Worm (Caenorhabditis elegans) whole organism, young adult: ENCODE results near the gene ksr-1.

Experiments
- Y95B8A.8 ChIP-seq: fragments of 200-800 bp; sonication (Bioruptor generic); IDR thresholded peaks from 2 replicates; pipeline ENCODE4 v1.3.6; 2022; ENCODE audit warnings: missing genetic modification reagents, missing genetic modification characterization, missing compliant biosample characterization
- atf-7 ChIP-seq: sonication (generic microtip); optimal IDR thresholded peaks from 2 replicates; lab custom pipeline; 2017; ENCODE audit warnings: mild to moderate bottlenecking, missing genetic modification characterization, missing compliant biosample characterization
- athp-1 ChIP-seq: sonication (generic microtip); optimal IDR thresholded peaks from 2 replicates; lab custom pipeline; 2017; ENCODE audit warnings: mild to moderate bottlenecking, missing genetic modification characterization, missing compliant biosample characterization
- attf-5 ChIP-seq: fragments of 200-800 bp; sonication (Bioruptor generic); optimal IDR thresholded peaks from 2 replicates; lab custom pipeline; 2018; ENCODE audit warnings: mild to moderate bottlenecking, missing genetic modification characterization, missing compliant biosample characterization
- ceh-100 ChIP-seq: fragments of 200-800 bp; sonication (Bioruptor generic); IDR thresholded peaks from 2 replicates; pipeline ENCODE4 v1.3.6; 2022; ENCODE audit warnings: missing genetic modification reagents, missing genetic modification characterization, missing compliant biosample characterization
- efl-1 ChIP-seq: fragments of 150-350 bp; optimal IDR thresholded peaks from 2 replicates; lab custom pipeline; 2014; ENCODE audit warnings: missing biosample characterization, missing genetic modification reagents, missing genetic modification characterization
- ekl-4 ChIP-seq: fragments of 200-800 bp; sonication (Bioruptor generic); IDR thresholded peaks from 2 replicates; pipeline ENCODE4 v1.3.6; 2022; ENCODE audit warnings: missing genetic modification reagents, missing genetic modification characterization, missing compliant biosample characterization
- hlh-12 ChIP-seq: sonication (generic microtip); optimal IDR thresholded peaks from 2 replicates; lab custom pipeline; 2016; ENCODE audit warnings: missing genetic modification characterization, missing compliant biosample characterization
- lin-40 ChIP-seq: sonication (generic microtip); optimal IDR thresholded peaks from 2 replicates; lab custom pipeline; 2016; ENCODE audit warnings: missing genetic modification characterization, mild to moderate bottlenecking, missing compliant biosample characterization, missing genotype, missing genetic modification reagents
- lir-1 ChIP-seq: fragments of 200-800 bp; sonication (Bioruptor generic); conservative IDR thresholded peaks from 2 replicates; pipeline ENCODE4 v1.3.6; 2022; ENCODE audit warnings: missing genetic modification reagents, missing genetic modification characterization, missing compliant biosample characterization
- madf-10 ChIP-seq: sonication (generic microtip); optimal IDR thresholded peaks from 2 replicates; lab custom pipeline; 2016; ENCODE audit warnings: mild to moderate bottlenecking, missing genetic modification characterization, missing compliant biosample characterization
- nfyb-1 ChIP-seq: fragments of 200-800 bp; sonication (Bioruptor generic); IDR thresholded peaks from 2 replicates; pipeline ENCODE4 v1.3.6; 2022; ENCODE audit warnings: missing genetic modification reagents, missing genetic modification characterization, missing compliant biosample characterization
- rpc-1 ChIP-seq, 2 experiments: fragments of 150-350 bp in 1 of 2; sonication (generic microtip) in 1 of 2; optimal IDR thresholded peaks; 2 replicates each; lab custom pipeline; 2014 to 2018; ENCODE audit warnings: missing biosample characterization in 1 of 2, missing genetic modification characterization in 1 of 2, missing genetic modification reagents in 1 of 2, missing genotype in 1 of 2

- TF ChIP-seq madf-10 (tag; lab: Kevin White, UChicago): no peak
- no peak for TF ChIP-seq hlh-12 (tag; lab: Kevin White, UChicago)
- TF ChIP-seq ceh-100: no peak
- TF ChIP-seq Y95B8A.8 (GFP tag; lab: Robert Waterston, UW): no peak
- TF ChIP-seq lin-40 (tag; lab: Kevin White, UChicago): no peak
- no peak for TF ChIP-seq attf-5 (GFP tag; lab: Kevin White, UChicago)
- TF ChIP-seq nfyb-1: no peak
- TF ChIP-seq atf-7: no peak
- no peak for TF ChIP-seq lir-1 (GFP tag; lab: Robert Waterston, UW)
- no peak for TF ChIP-seq rpc-1 (optimal IDR thresholded peaks at IDR 0.05; lab: Kevin White, UChicago)
- TF ChIP-seq rpc-1 (tag; optimal IDR thresholded peaks at IDR 0.05; lab: Kevin White, UChicago): no peak
- TF ChIP-seq efl-1: no peak
- TF ChIP-seq athp-1: no peak
- TF ChIP-seq ekl-4: no peak
Observed at ce11 chrX:8320889-8321288, 45.9 kb downstream of the ksr-1 start, which contains the start of gene pqn-57.
